Worm (Caenorhabditis elegans) whole organism, midembryonic: ENCODE results near the gene M199.9.

Experiments
- T22C8.4 ChIP-seq: fragments of 200-800 bp; sonication (Bioruptor generic); IDR thresholded peaks from 2 replicates; pipeline ENCODE4 v1.3.6; 2022; ENCODE audit warnings: missing genetic modification characterization, missing compliant biosample characterization
- cog-1 ChIP-seq: sonication (generic microtip); optimal IDR thresholded peaks from 2 replicates; lab custom pipeline; 2016; ENCODE audit warnings: missing genetic modification characterization, missing compliant biosample characterization
- flt-1 ChIP-seq: fragments of 200-800 bp; sonication (Bioruptor generic); IDR thresholded peaks from 2 replicates; pipeline ENCODE4 v1.3.6; 2022; ENCODE audit warnings: missing genetic modification characterization, missing compliant biosample characterization
- klf-2 ChIP-seq: fragments of 200-800 bp; sonication (Bioruptor generic); conservative IDR thresholded peaks from 2 replicates; pipeline ENCODE4 v1.3.6; 2022; ENCODE audit warnings: missing genetic modification reagents, missing genetic modification characterization, missing compliant biosample characterization
- med-1 ChIP-seq: sonication (generic microtip); optimal IDR thresholded peaks from 2 replicates; lab custom pipeline; 2017; ENCODE audit warnings: missing genetic modification characterization, mild to moderate bottlenecking, missing compliant biosample characterization, antibody characterized with exemption, missing genetic modification reagents; ENCODE audit not compliant: insufficient read depth
- ref-1 ChIP-seq: fragments of 200-800 bp; sonication (Bioruptor generic); conservative IDR thresholded peaks from 2 replicates; pipeline ENCODE4 v1.3.6; 2022; ENCODE audit warnings: missing genetic modification reagents, missing genetic modification characterization, missing compliant biosample characterization
- tab-1 ChIP-seq: fragments of 200-800 bp; sonication (Bioruptor generic); IDR thresholded peaks from 2 replicates; pipeline ENCODE4 v1.3.6; 2022; ENCODE audit warnings: missing genetic modification characterization, missing compliant biosample characterization
- ztf-23 ChIP-seq: fragments of 200-800 bp; sonication (Bioruptor generic); IDR thresholded peaks from 2 replicates; pipeline ENCODE4 v1.3.6; 2022; ENCODE audit warnings: missing genetic modification reagents, missing genetic modification characterization, missing compliant biosample characterization
- ztf-29 ChIP-seq: fragments of 200-800 bp; sonication (Bioruptor generic); IDR thresholded peaks from 2 replicates; pipeline ENCODE4 v1.3.6; 2022; ENCODE audit warnings: missing genetic modification reagents, missing genetic modification characterization, missing compliant biosample characterization

DNA sequence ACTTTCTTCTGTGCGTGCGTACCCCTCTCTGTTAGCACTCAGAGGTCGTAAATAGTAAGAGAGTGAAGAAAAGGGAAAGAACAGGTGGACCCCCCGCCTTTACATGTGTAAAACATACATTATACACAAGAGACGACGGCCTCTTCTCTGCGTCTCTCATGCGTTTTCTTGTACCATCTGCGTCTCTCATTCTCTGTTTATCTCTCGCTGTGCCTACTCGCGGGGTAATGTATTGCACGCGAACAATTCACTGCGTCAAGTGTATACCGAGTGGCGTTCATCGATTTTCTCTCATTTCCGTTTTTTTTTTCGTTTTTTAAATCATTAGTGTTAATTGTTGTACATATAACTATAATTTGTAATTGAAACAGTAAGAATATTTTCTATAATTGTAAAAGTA lies 20.4 kb downstream of the M199.9 start:
- TF ChIP-seq ref-1 (GFP tag; lab: Robert Waterston, UW) (no peak), klf-2 (GFP tag; lab: Robert Waterston, UW) (no peak), cog-1 (tag; lab: Kevin White, UChicago) (peak; percentile 92), flt-1 (no peak), tab-1 (GFP tag; lab: Robert Waterston, UW) (no peak), med-1 (GFP tag; lab: Kevin White, UChicago) (no peak), ztf-29 (GFP tag; lab: Robert Waterston, UW) (no peak), ztf-23 (no peak), T22C8.4 (GFP tag; lab: Robert Waterston, UW) (no peak)
